Worm (Caenorhabditis elegans): ENCODE measurements around the gene F26F2.8.

Gene F26F2.8

ce11 chrV:20603014-20603413, 23.7 kb downstream of the F26F2.8 start, which contains the start of gene ttr-11:
TSS of gene ttr-11 (plus strand) at chrV:20603314.
- TF ChIP-seq nhr-67 (tag; optimal IDR thresholded peaks at IDR 0.05) (no peak), nhr-237 (tag; optimal IDR thresholded peaks at IDR 0.05) (no peak), tbx-2 (tag; optimal IDR thresholded peaks at IDR 0.05) (no peak), lin-15B (tag; optimal IDR thresholded peaks at IDR 0.05) (no peak), pqm-1 (tag; optimal IDR thresholded peaks at IDR 0.05) (no peak)

ce11 chrV:20604606-20605155, 25.3 kb downstream of the F26F2.8 start, which contains the start of gene ttr-57:
TSS of gene ttr-57 (plus strand) at chrV:20605105.
- TF ChIP-seq nhr-28 (tag; optimal IDR thresholded peaks at IDR 0.05) (no peak), fos-1 (tag; optimal IDR thresholded peaks at IDR 0.05) (no peak), ceh-28 (tag; optimal IDR thresholded peaks at IDR 0.05) (no peak), nhr-11 (tag; optimal IDR thresholded peaks at IDR 0.05) (no peak), ceh-9 (tag; optimal IDR thresholded peaks at IDR 0.05) (no peak), fkh-2 (tag; optimal IDR thresholded peaks at IDR 0.05) (no peak), elt-2 (tag; optimal IDR thresholded peaks at IDR 0.05) (no peak), lin-39 (tag; optimal IDR thresholded peaks at IDR 0.05) (no peak), mml-1 (tag; optimal IDR thresholded peaks at IDR 0.05) (no peak), fkh-10 (GFP tag; optimal IDR thresholded peaks at IDR 0.05) (no peak), nhr-12 (tag; optimal IDR thresholded peaks at IDR 0.05) (no peak), ztf-4 (tag; optimal IDR thresholded peaks at IDR 0.05) (no peak), tbx-2 (tag; optimal IDR thresholded peaks at IDR 0.05) (no peak), nhr-23 (tag; optimal IDR thresholded peaks at IDR 0.05) (no peak), nhr-77 (tag; optimal IDR thresholded peaks at IDR 0.05) (no peak), ama-1 (optimal IDR thresholded peaks at IDR 0.05) (no peak), elt-1 (tag; optimal IDR thresholded peaks at IDR 0.05) (no peak), nhr-237 (tag; optimal IDR thresholded peaks at IDR 0.05) (no peak), eor-1 (tag; optimal IDR thresholded peaks at IDR 0.05) (no peak)

- TF ChIP-seq pqm-1 (tag; optimal IDR thresholded peaks at IDR 0.05): no peak
- no peak for TF ChIP-seq lin-15B (tag; optimal IDR thresholded peaks at IDR 0.05)
- no peak for TF ChIP-seq ceh-28 (tag; optimal IDR thresholded peaks at IDR 0.05)
- no peak for TF ChIP-seq ztf-11 (tag; optimal IDR thresholded peaks at IDR 0.05)
- no peak for TF ChIP-seq elt-1 (tag; optimal IDR thresholded peaks at IDR 0.05)
- TF ChIP-seq egl-5 (tag; optimal IDR thresholded peaks at IDR 0.05): no peak
- no peak for TF ChIP-seq fos-1 (tag; optimal IDR thresholded peaks at IDR 0.05)
- no peak for TF ChIP-seq daf-12 (tag; optimal IDR thresholded peaks at IDR 0.05)
- TF ChIP-seq unc-62 (GFP tag; optimal IDR thresholded peaks at IDR 0.05): no peak
- TF ChIP-seq R02D3.7 (tag; optimal IDR thresholded peaks at IDR 0.05): no peak
- TF ChIP-seq nhr-77 (tag; optimal IDR thresholded peaks at IDR 0.05): no peak
- no peak for TF ChIP-seq zag-1 (tag; optimal IDR thresholded peaks at IDR 0.05)
- no peak for TF ChIP-seq nhr-67 (tag; optimal IDR thresholded peaks at IDR 0.05)
- TF ChIP-seq elt-2 (tag; optimal IDR thresholded peaks at IDR 0.05): no peak
Measured at ce11 chrV:20606617-20607016, 27.3 kb downstream of the F26F2.8 start, which contains the start of gene F46B3.23. TSS of gene F46B3.23 (minus strand) at chrV:20606717.

- TF ChIP-seq nhr-43 (tag; optimal IDR thresholded peaks at IDR 0.05; ENCODE audit: poor library complexity, severe bottlenecking): peak; percentile 7
- TF ChIP-seq mdl-1 (tag; optimal IDR thresholded peaks at IDR 0.05): no peak
- TF ChIP-seq aly-2 (tag; optimal IDR thresholded peaks at IDR 0.05): no peak
- no peak for TF ChIP-seq daf-12 (tag; optimal IDR thresholded peaks at IDR 0.05)
Measured at ce11 chrV:20608688-20609087, 29.3 kb downstream of the F26F2.8 start, which contains the start of gene ttr-12. TSS of gene ttr-12 (minus strand) at chrV:20608788.

- no peak for TF ChIP-seq sea-2 (GFP tag; optimal IDR thresholded peaks at IDR 0.05)
- no peak for TF ChIP-seq fos-1 (tag; optimal IDR thresholded peaks at IDR 0.05)
- TF ChIP-seq elt-3 (tag; optimal IDR thresholded peaks at IDR 0.05): no peak
- TF ChIP-seq nhr-11 (tag; optimal IDR thresholded peaks at IDR 0.05): no peak
- TF ChIP-seq lin-15B (tag; optimal IDR thresholded peaks at IDR 0.05): no peak
- no peak for TF ChIP-seq jun-1 (tag; optimal IDR thresholded peaks at IDR 0.05)
- TF ChIP-seq nfya-1 (tag; optimal IDR thresholded peaks at IDR 0.05; ENCODE audit: insufficient read depth): no peak
- TF ChIP-seq nhr-77 (tag; optimal IDR thresholded peaks at IDR 0.05): no peak
- TF ChIP-seq hmg-11 (tag; optimal IDR thresholded peaks at IDR 0.05): no peak
- TF ChIP-seq zag-1 (tag; optimal IDR thresholded peaks at IDR 0.05): no peak
- no peak for TF ChIP-seq ztf-11 (tag; optimal IDR thresholded peaks at IDR 0.05)
- no peak for TF ChIP-seq mdl-1 (tag; optimal IDR thresholded peaks at IDR 0.05)
- TF ChIP-seq ceh-82 (tag; optimal IDR thresholded peaks at IDR 0.05): no peak
- TF ChIP-seq nhr-237 (tag; optimal IDR thresholded peaks at IDR 0.05): no peak
- TF ChIP-seq nhr-67 (tag; optimal IDR thresholded peaks at IDR 0.05): no peak
- TF ChIP-seq daf-12 (tag; optimal IDR thresholded peaks at IDR 0.05): no peak
Measured at ce11 chrV:20609494-20609893, 30.1 kb downstream of the F26F2.8 start, which contains the start of gene grd-2. TSS of gene grd-2 (plus strand) at chrV:20609794.

Data from whole organism, L3 larva.